Worm (Caenorhabditis elegans) whole organism, mixed stage, embryonic: ENCODE data around the gene nhr-34.

Source experiments
- blmp-1 ChIP-seq: fragments of 150-350 bp; optimal IDR thresholded peaks from 2 replicates; lab custom pipeline; 2014; ENCODE audit warnings: missing biosample characterization, missing genetic modification characterization
- ceh-43 ChIP-seq: fragments of 200-800 bp; sonication (Bioruptor generic); optimal IDR thresholded peaks from 2 replicates; lab custom pipeline; 2018; ENCODE audit warnings: mild to moderate bottlenecking, missing genetic modification characterization, moderate library complexity, missing compliant biosample characterization
- ceh-83 ChIP-seq: fragments of 200-800 bp; sonication (Bioruptor generic); optimal IDR thresholded peaks from 2 replicates; lab custom pipeline; 2018; ENCODE audit warnings: mild to moderate bottlenecking, missing genetic modification characterization, missing compliant biosample characterization
- ces-1 ChIP-seq: fragments of 150-350 bp; optimal IDR thresholded peaks from 2 replicates; lab custom pipeline; 2014; ENCODE audit warnings: missing biosample characterization, missing genetic modification reagents, missing genetic modification characterization
- drap-1 ChIP-seq: fragments of 200-800 bp; sonication (Bioruptor generic); optimal IDR thresholded peaks from 3 replicates; lab custom pipeline; 2018; ENCODE audit warnings: mild to moderate bottlenecking, missing genetic modification characterization, missing compliant biosample characterization
- elt-1 ChIP-seq: sonication (generic microtip); optimal IDR thresholded peaks from 2 replicates; lab custom pipeline; 2017; ENCODE audit warnings: missing genetic modification characterization, mild to moderate bottlenecking, missing compliant biosample characterization, antibody characterized with exemption, moderate library complexity, borderline replicate concordance; ENCODE audit not compliant: insufficient read depth
- elt-3 ChIP-seq: fragments of 150-350 bp; optimal IDR thresholded peaks from 2 replicates; lab custom pipeline; 2014; ENCODE audit warnings: missing biosample characterization, missing genetic modification characterization
- flh-1 ChIP-seq: fragments of 200-800 bp; sonication (Bioruptor generic); optimal IDR thresholded peaks from 2 replicates; lab custom pipeline; 2018; ENCODE audit warnings: mild to moderate bottlenecking, missing genetic modification characterization, moderate library complexity, missing compliant biosample characterization
- ham-2 ChIP-seq: fragments of 200-800 bp; sonication (Bioruptor generic); optimal IDR thresholded peaks from 2 replicates; lab custom pipeline; 2018; ENCODE audit warnings: mild to moderate bottlenecking, missing genetic modification characterization, missing compliant biosample characterization
- hlh-1 ChIP-seq: fragments of 150-350 bp; optimal IDR thresholded peaks from 2 replicates; lab custom pipeline; 2014; ENCODE audit warnings: missing biosample characterization, missing genetic modification reagents, missing genetic modification characterization
- lsy-2 ChIP-seq: fragments of 150-350 bp; optimal IDR thresholded peaks from 2 replicates; lab custom pipeline; 2014; ENCODE audit warnings: missing biosample characterization, missing genetic modification characterization
- mab-5 ChIP-seq: fragments of 150-350 bp; optimal IDR thresholded peaks from 2 replicates; lab custom pipeline; 2014; ENCODE audit warnings: missing biosample characterization, missing genetic modification characterization
- mep-1 ChIP-seq: fragments of 150-350 bp; optimal IDR thresholded peaks from 2 replicates; lab custom pipeline; 2017; ENCODE audit warnings: missing biosample characterization, missing genetic modification reagents, missing genetic modification characterization, inconsistent platforms
- nhr-12 ChIP-seq: fragments of 150-350 bp; optimal IDR thresholded peaks from 2 replicates; lab custom pipeline; 2014; ENCODE audit warnings: missing biosample characterization, missing genetic modification characterization
- nhr-2 ChIP-seq: fragments of 150-350 bp; optimal IDR thresholded peaks from 2 replicates; lab custom pipeline; 2014; ENCODE audit warnings: missing biosample characterization, missing genetic modification characterization
- nhr-76 ChIP-seq: sonication (generic microtip); optimal IDR thresholded peaks from 2 replicates; lab custom pipeline; 2017; ENCODE audit warnings: missing biosample characterization, missing genetic modification characterization
- pha-4 ChIP-seq: fragments of 150-350 bp; optimal IDR thresholded peaks from 2 replicates; lab custom pipeline; 2018; ENCODE audit warnings: missing biosample characterization, missing genetic modification reagents, missing genetic modification characterization
- sem-2 ChIP-seq: fragments of 200-800 bp; sonication (Bioruptor generic); optimal IDR thresholded peaks from 2 replicates; lab custom pipeline; 2018; ENCODE audit warnings: mild to moderate bottlenecking, missing genetic modification characterization, missing compliant biosample characterization
- snpc-4 ChIP-seq: fragments of 150-350 bp; optimal IDR thresholded peaks from 2 replicates; lab custom pipeline; 2014; ENCODE audit warnings: missing biosample characterization, missing genetic modification characterization
- sptf-1 ChIP-seq: sonication (generic microtip); optimal IDR thresholded peaks from 2 replicates; lab custom pipeline; 2017; ENCODE audit warnings: mild to moderate bottlenecking, missing genetic modification characterization, moderate library complexity, missing compliant biosample characterization
- tbx-8 ChIP-seq: fragments of 200-800 bp; sonication (Bioruptor generic); optimal IDR thresholded peaks from 2 replicates; lab custom pipeline; 2018; ENCODE audit warnings: mild to moderate bottlenecking, missing genetic modification characterization, moderate library complexity, missing compliant biosample characterization
- unc-39 ChIP-seq: fragments of 150-350 bp; optimal IDR thresholded peaks from 2 replicates; lab custom pipeline; 2014; ENCODE audit warnings: missing biosample characterization, missing genetic modification characterization
- unc-62 ChIP-seq: fragments of 150-350 bp; optimal IDR thresholded peaks from 2 replicates; lab custom pipeline; 2014; ENCODE audit warnings: missing biosample characterization, missing genetic modification reagents, missing genetic modification characterization
- ztf-11 ChIP-seq: fragments of 150-350 bp; optimal IDR thresholded peaks from 2 replicates; lab custom pipeline; 2014; ENCODE audit warnings: missing biosample characterization, missing genetic modification characterization

nhr-34 gene

ce11 chrIV:9618015-9618414 lies 57.5 kb downstream of the nhr-34 start:
- TF ChIP-seq nhr-12 (tag; lab: Kevin White, UChicago) (no peak), ceh-43 (GFP tag; lab: Kevin White, UChicago) (no peak), sem-2 (GFP tag; lab: Kevin White, UChicago) (no peak), ztf-11 (tag; lab: Kevin White, UChicago) (no peak), blmp-1 (tag; lab: Kevin White, UChicago) (no peak), elt-1 (peak; percentile 89)

- TF ChIP-seq ces-1 (GFP tag; lab: Kevin White, UChicago) (no peak), ceh-83 (GFP tag; lab: Kevin White, UChicago) (no peak), nhr-76 (tag; lab: Kevin White, UChicago) (no peak), pha-4 (tag; lab: Kevin White, UChicago) (no peak), nhr-2 (tag; lab: Kevin White, UChicago) (peak; percentile 18), unc-62 (GFP tag; lab: Kevin White, UChicago) (peak; percentile 52), mep-1 (no peak), elt-1 (peak; percentile 98)
- TF ChIP-seq, all 35 proteins: peak for 3
Observed at ce11 chrIV:9617358-9617757, 58.1 kb downstream of the nhr-34 start.

- TF ChIP-seq sptf-1 (tag; lab: Kevin White, UChicago) (no peak), elt-1 (peak; percentile 100), ham-2 (peak; percentile 56)
Observed at ce11 chrIV:9615511-9615910, 60.0 kb downstream of the nhr-34 start.

ce11 chrIV:9614695-9615094 lies 60.8 kb downstream of the nhr-34 start, which contains the start of gene elt-1:
Gene elt-1 (plus strand): TSS chrIV:9614995.
- TF ChIP-seq sem-2 (GFP tag; lab: Kevin White, UChicago) (no peak), flh-1 (no peak), sptf-1 (tag; lab: Kevin White, UChicago) (no peak), drap-1 (GFP tag; lab: Kevin White, UChicago) (no peak), lsy-2 (no peak), blmp-1 (tag; lab: Kevin White, UChicago) (no peak), tbx-8 (GFP tag; lab: Kevin White, UChicago) (no peak), ceh-83 (GFP tag; lab: Kevin White, UChicago) (no peak), mab-5 (tag; lab: Kevin White, UChicago) (no peak), hlh-1 (tag; lab: Kevin White, UChicago) (no peak), pha-4 (tag; lab: Kevin White, UChicago) (no peak), unc-39 (no peak), snpc-4 (tag; lab: Kevin White, UChicago) (no peak), elt-3 (no peak), mep-1 (no peak), nhr-76 (tag; lab: Kevin White, UChicago) (no peak), nhr-12 (tag; lab: Kevin White, UChicago) (no peak)
